Worm (Caenorhabditis elegans) whole organism, L4 larva: ENCODE measurements around the gene D2007.2.
A peak's percentile ranks its signal among the peaks of the same experiment; 100 is the strongest.

Experiments used
- D1046.2 ChIP-seq: fragments of 200-800 bp; sonication (Bioruptor generic); IDR thresholded peaks from 2 replicates; pipeline ENCODE4 v1.3.6; 2022; ENCODE audit warnings: missing genetic modification characterization, missing compliant biosample characterization
- F26F4.8 ChIP-seq: fragments of 200-800 bp; sonication (Bioruptor generic); conservative IDR thresholded peaks from 2 replicates; pipeline ENCODE4 v1.3.6; 2022; ENCODE audit warnings: missing genetic modification characterization, missing compliant biosample characterization
- F44E2.7 ChIP-seq: fragments of 200-800 bp; sonication (Bioruptor generic); IDR thresholded peaks from 2 replicates; pipeline ENCODE4 v2.1.2; 2022; ENCODE audit warnings: missing genetic modification characterization, missing compliant biosample characterization
- R02D3.7 ChIP-seq: fragments of 150-350 bp; sonication (generic microtip); optimal IDR thresholded peaks from 3 replicates; lab custom pipeline; 2014; ENCODE audit warnings: missing biosample characterization, missing genetic modification characterization
- Y48G9A.11 ChIP-seq: fragments of 200-800 bp; sonication (Bioruptor generic); IDR thresholded peaks from 2 replicates; pipeline ENCODE4 v1.3.6; 2022; ENCODE audit warnings: missing genetic modification reagents, missing genetic modification characterization, missing compliant biosample characterization
- Y75B8A.6 ChIP-seq: fragments of 200-800 bp; sonication (Bioruptor generic); IDR thresholded peaks from 2 replicates; pipeline ENCODE4 v1.3.6; 2022; ENCODE audit warnings: missing genetic modification reagents, missing genetic modification characterization, missing compliant biosample characterization
- aha-1 ChIP-seq: fragments of 150-350 bp; peaks from one replicate; lab custom pipeline; 2014; ENCODE audit warnings: missing biosample characterization, missing genetic modification characterization
- arid-1 ChIP-seq: fragments of 200-800 bp; sonication (Bioruptor generic); conservative IDR thresholded peaks from 2 replicates; pipeline ENCODE4 v1.3.6; 2022; ENCODE audit warnings: missing genetic modification reagents, missing genetic modification characterization, missing compliant biosample characterization
- attf-4 ChIP-seq: sonication (generic microtip); optimal IDR thresholded peaks from 3 replicates; lab custom pipeline; 2017; ENCODE audit warnings: missing biosample characterization, missing genetic modification characterization
- ceh-20 ChIP-seq: fragments of 200-800 bp; sonication (Bioruptor generic); IDR thresholded peaks from 2 replicates; pipeline ENCODE4 v1.3.6; 2022; ENCODE audit warnings: missing genetic modification reagents, missing genetic modification characterization, missing compliant biosample characterization
- ceh-28 ChIP-seq: fragments of 150-350 bp; optimal IDR thresholded peaks from 2 replicates; lab custom pipeline; 2014; ENCODE audit warnings: missing biosample characterization, missing genetic modification reagents, missing genetic modification characterization
- ceh-62 ChIP-seq: sonication (generic microtip); optimal IDR thresholded peaks from 2 replicates; lab custom pipeline; 2017; ENCODE audit warnings: missing biosample characterization, missing genetic modification characterization
- daf-12 ChIP-seq: fragments of 150-350 bp; optimal IDR thresholded peaks from 2 replicates; lab custom pipeline; 2014; ENCODE audit warnings: missing biosample characterization, missing genetic modification reagents, missing genetic modification characterization
- daf-16 ChIP-seq, 3 experiments: sonication (generic microtip); optimal IDR thresholded peaks; 2 replicates each; lab custom pipeline; 2016 to 2017; ENCODE audit warnings: missing genetic modification characterization in 3 of 3, missing genetic modification reagents in 3 of 3, mild to moderate bottlenecking in 2 of 3, missing compliant biosample characterization in 2 of 3, missing biosample characterization in 1 of 3, moderate library complexity in 1 of 3
- daf-19 ChIP-seq: fragments of 200-800 bp; sonication (Bioruptor generic); conservative IDR thresholded peaks from 2 replicates; pipeline ENCODE4 v1.3.6; 2022; ENCODE audit warnings: missing genetic modification characterization, missing compliant biosample characterization
- daf-8 ChIP-seq: fragments of 200-800 bp; sonication (Bioruptor generic); IDR thresholded peaks from 2 replicates; pipeline ENCODE4 v1.3.6; 2022; ENCODE audit warnings: missing genetic modification characterization, missing compliant biosample characterization
- dpl-1 ChIP-seq: fragments of 150-350 bp; optimal IDR thresholded peaks from 2 replicates; lab custom pipeline; 2014; ENCODE audit warnings: missing biosample characterization, missing genetic modification reagents, missing genetic modification characterization
- duxl-1 ChIP-seq: sonication (generic microtip); optimal IDR thresholded peaks from 2 replicates; lab custom pipeline; 2016; ENCODE audit warnings: mild to moderate bottlenecking, missing genetic modification characterization, moderate library complexity, missing compliant biosample characterization; ENCODE audit not compliant: poor library complexity
- dve-1 ChIP-seq: sonication (generic microtip); optimal IDR thresholded peaks from 2 replicates; lab custom pipeline; 2017; ENCODE audit warnings: antibody characterized with exemption, mild to moderate bottlenecking, missing genetic modification characterization, missing compliant biosample characterization; ENCODE audit not compliant: insufficient read depth
- egl-43 ChIP-seq: fragments of 200-800 bp; sonication (Bioruptor generic); IDR thresholded peaks from 2 replicates; pipeline ENCODE4 v1.3.6; 2022; ENCODE audit warnings: missing genetic modification reagents, missing genetic modification characterization, missing compliant biosample characterization
- hlh-30 ChIP-seq: sonication (generic microtip); optimal IDR thresholded peaks from 2 replicates; lab custom pipeline; 2017; ENCODE audit warnings: antibody characterized with exemption, mild to moderate bottlenecking, missing genetic modification characterization, missing compliant biosample characterization; ENCODE audit not compliant: insufficient read depth
- hmg-1.1 ChIP-seq: fragments of 200-800 bp; sonication (Bioruptor generic); IDR thresholded peaks from 2 replicates; pipeline ENCODE4 v1.3.6; 2022; ENCODE audit warnings: missing genetic modification reagents, missing genetic modification characterization, missing compliant biosample characterization
- lin-13 ChIP-seq: fragments of 150-350 bp; optimal IDR thresholded peaks from 2 replicates; lab custom pipeline; 2014; ENCODE audit warnings: missing biosample characterization, missing genetic modification reagents, missing genetic modification characterization
- lsy-2 ChIP-seq, 2 experiments: fragments of 150-350 bp in 1 of 2; sonication (generic microtip) in 1 of 2; optimal IDR thresholded peaks; 2 replicates each; lab custom pipeline; 2014 to 2017; ENCODE audit warnings: missing biosample characterization in 2 of 2, missing genetic modification characterization in 2 of 2
- mes-2 ChIP-seq: sonication (generic microtip); optimal IDR thresholded peaks from 2 replicates; lab custom pipeline; 2016; ENCODE audit warnings: missing genotype, mild to moderate bottlenecking, missing genetic modification characterization, missing compliant biosample characterization; ENCODE audit not compliant: poor library complexity, severe bottlenecking
- nhr-111 ChIP-seq: fragments of 200-800 bp; sonication (Bioruptor generic); optimal IDR thresholded peaks from 2 replicates; lab custom pipeline; 2018; ENCODE audit warnings: mild to moderate bottlenecking, missing genetic modification characterization, missing compliant biosample characterization
- nhr-48 ChIP-seq: sonication (generic microtip); optimal IDR thresholded peaks from 2 replicates; lab custom pipeline; 2016; ENCODE audit warnings: mild to moderate bottlenecking, missing genetic modification characterization, missing compliant biosample characterization
- nhr-6 ChIP-seq: fragments of 150-350 bp; optimal IDR thresholded peaks from 2 replicates; lab custom pipeline; 2014; ENCODE audit warnings: missing biosample characterization, missing genetic modification characterization
- nhr-77 ChIP-seq: fragments of 150-350 bp; optimal IDR thresholded peaks from 2 replicates; lab custom pipeline; 2014; ENCODE audit warnings: missing biosample characterization, missing genetic modification characterization
- php-3 ChIP-seq: fragments of 200-800 bp; sonication (Bioruptor generic); IDR thresholded peaks from 2 replicates; pipeline ENCODE4 v1.3.6; 2022; ENCODE audit warnings: missing genetic modification reagents, missing genetic modification characterization, missing compliant biosample characterization
- pqm-1 ChIP-seq: sonication (generic microtip); optimal IDR thresholded peaks from 2 replicates; lab custom pipeline; 2017; ENCODE audit warnings: missing biosample characterization, missing genetic modification characterization
- rbr-2 ChIP-seq: sonication (generic microtip); optimal IDR thresholded peaks from 2 replicates; lab custom pipeline; 2016; ENCODE audit warnings: missing genotype, missing genetic modification characterization, missing compliant biosample characterization
- sdz-12 ChIP-seq: fragments of 200-800 bp; sonication (Bioruptor generic); optimal IDR thresholded peaks from 2 replicates; lab custom pipeline; 2018; ENCODE audit warnings: mild to moderate bottlenecking, missing genetic modification characterization, missing compliant biosample characterization
- set-16 ChIP-seq: fragments of 200-800 bp; sonication (Bioruptor generic); IDR thresholded peaks from 2 replicates; pipeline ENCODE4 v1.3.6; 2022; ENCODE audit warnings: missing genetic modification reagents, missing genetic modification characterization, missing compliant biosample characterization
- skn-1 ChIP-seq: fragments of 150-350 bp; optimal IDR thresholded peaks from 2 replicates; lab custom pipeline; 2014; ENCODE audit warnings: missing biosample characterization, missing genetic modification characterization
- snpc-1.2 ChIP-seq: fragments of 200-800 bp; sonication (Bioruptor generic); IDR thresholded peaks from 2 replicates; pipeline ENCODE4 v1.3.6; 2022; ENCODE audit warnings: missing genetic modification reagents, missing genetic modification characterization, missing compliant biosample characterization
- snpc-4 ChIP-seq: fragments of 150-350 bp; optimal IDR thresholded peaks from 2 replicates; lab custom pipeline; 2014; ENCODE audit warnings: missing biosample characterization, missing genetic modification characterization
- unc-130 ChIP-seq: sonication (generic microtip); optimal IDR thresholded peaks from 2 replicates; lab custom pipeline; 2016; ENCODE audit warnings: missing genetic modification reagents, missing genetic modification characterization, missing compliant biosample characterization
- unc-39 ChIP-seq: sonication (generic microtip); optimal IDR thresholded peaks from 2 replicates; lab custom pipeline; 2017; ENCODE audit warnings: missing biosample characterization, missing genetic modification characterization
- vab-7 ChIP-seq: fragments of 200-800 bp; sonication (Bioruptor generic); IDR thresholded peaks from 2 replicates; pipeline ENCODE4 v1.3.6; 2022; ENCODE audit warnings: missing genetic modification reagents, missing genetic modification characterization, missing compliant biosample characterization
- zfp-2 ChIP-seq: sonication (generic microtip); optimal IDR thresholded peaks from 2 replicates; lab custom pipeline; 2016; ENCODE audit warnings: mild to moderate bottlenecking, missing genetic modification characterization, missing compliant biosample characterization

The D2007.2 gene

DNA sequence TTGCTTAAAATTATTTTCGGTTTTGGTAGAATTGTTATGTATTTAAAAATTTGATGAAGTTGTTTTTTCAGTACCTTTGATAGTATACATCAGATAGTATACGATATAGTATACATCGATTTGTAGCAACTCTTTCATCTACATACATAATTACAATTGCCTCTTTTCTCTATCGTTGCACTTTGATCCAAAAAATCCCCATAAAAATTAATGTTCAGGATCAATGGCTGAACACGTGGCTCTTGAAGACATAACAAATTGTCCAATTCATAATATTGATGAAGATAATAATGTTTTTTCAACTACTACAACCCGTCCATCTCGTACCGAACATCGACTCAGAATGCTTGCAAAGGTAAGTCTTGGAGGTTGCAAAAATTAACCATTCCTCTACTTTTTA lies at the start of gene D2007.2:
TSS of gene D2007.2 (plus strand) at position 213 of the 400 bp plus-strand sequence.
- TF ChIP-seq nhr-111 (GFP tag; lab: Kevin White, UChicago) (no peak), Y75B8A.6 (GFP tag; lab: Robert Waterston, UW) (no peak), nhr-77 (tag; lab: Kevin White, UChicago) (no peak), sdz-12 (GFP tag; lab: Kevin White, UChicago) (no peak), skn-1 (tag; lab: Kevin White, UChicago) (no peak), egl-43 (GFP tag; lab: Robert Waterston, UW) (no peak), rbr-2 (tag; lab: Kevin White, UChicago) (no peak), set-16 (GFP tag; lab: Robert Waterston, UW) (no peak), nhr-48 (tag; lab: Kevin White, UChicago) (no peak), ceh-20 (GFP tag; lab: Robert Waterston, UW) (no peak), F44E2.7 (GFP tag; lab: Robert Waterston, UW) (no peak), zfp-2 (tag; lab: Kevin White, UChicago) (no peak), arid-1 (no peak), snpc-4 (no peak), php-3 (no peak)
- TF ChIP-seq, all 104 proteins: peak for 0

DNA sequence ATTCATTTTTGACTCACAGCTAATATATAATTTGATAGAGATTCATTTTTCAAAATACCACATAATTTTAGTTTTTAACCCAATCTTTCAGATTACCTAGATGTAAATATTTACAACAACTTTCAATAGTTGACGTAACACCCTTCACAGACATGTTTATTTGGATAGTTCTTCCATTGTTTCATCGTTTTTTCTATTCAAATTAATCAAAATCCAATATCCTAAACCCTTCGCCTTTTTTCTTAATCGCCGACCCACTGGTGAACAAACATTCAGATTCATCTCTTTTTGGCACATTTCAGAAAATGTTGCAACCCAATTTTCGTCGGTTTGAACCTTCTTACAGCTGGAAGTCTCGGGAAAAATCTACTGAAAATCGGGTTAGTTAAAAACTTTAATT lies 49.7 kb upstream of the D2007.2 start, which contains the start of gene K06H7.1:
TSS of gene K06H7.1 (plus strand) at position 301 of the 400 bp plus-strand sequence.
- TF ChIP-seq daf-19 (GFP tag; lab: Robert Waterston, UW) (no peak), D1046.2 (GFP tag; lab: Robert Waterston, UW) (no peak), hlh-30 (no peak)
- TF ChIP-seq, all 104 proteins: peak for 0

DNA sequence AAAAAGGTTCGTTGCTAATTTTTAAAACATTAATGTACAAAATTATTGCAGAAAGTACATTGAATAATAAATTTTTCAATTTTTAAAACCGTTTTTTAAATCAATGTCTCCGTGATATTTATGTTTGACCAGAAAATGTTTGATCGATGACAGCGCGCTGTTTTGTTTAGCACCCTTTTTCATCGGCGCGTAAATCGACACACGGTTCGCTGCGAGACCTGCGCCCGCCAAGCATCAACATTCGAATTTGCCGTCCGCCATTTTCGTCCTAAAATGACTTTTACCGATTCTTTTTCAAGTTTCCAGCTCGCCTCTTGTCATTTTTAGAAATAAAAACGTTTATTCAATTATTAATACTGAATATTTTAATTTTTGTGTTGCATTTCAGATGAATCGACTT lies 47.8 kb upstream of the D2007.2 start, which contains the start of gene plk-1:
TSS of gene plk-1 (plus strand) at position 389 of the 400 bp plus-strand sequence.
- TF ChIP-seq attf-4 (tag; lab: Kevin White, UChicago) (no peak), unc-130 (peak; percentile 85), ceh-62 (tag; lab: Kevin White, UChicago) (no peak), snpc-1.2 (GFP tag; lab: Robert Waterston, UW) (no peak), hlh-30 (peak; percentile 25), daf-8 (GFP tag; lab: Robert Waterston, UW) (no peak), ceh-28 (tag; lab: Kevin White, UChicago) (no peak), dve-1 (peak; percentile 12), dpl-1 (peak; percentile 72), pqm-1 (tag; lab: Kevin White, UChicago) (no peak), aha-1 (tag; lab: Kevin White, UChicago) (peak; percentile 55), lin-13 (GFP tag; lab: Kevin White, UChicago) (no peak), F26F4.8 (GFP tag; lab: Robert Waterston, UW) (no peak), rbr-2 (tag; lab: Kevin White, UChicago) (no peak), daf-16 (GFP tag; optimal IDR thresholded peaks at IDR 0.05; lab: Kevin White, UChicago) (no peak), daf-16 (tag; optimal IDR thresholded peaks at IDR 0.05; lab: Kevin White, UChicago) (peak; percentile 46), duxl-1 (tag; lab: Kevin White, UChicago) (no peak), hmg-1.1 (no peak), lsy-2 (tag; optimal IDR thresholded peaks at IDR 0.05; lab: Kevin White, UChicago) (peak in 1 of 2 experiments; percentile 60), R02D3.7 (tag; lab: Kevin White, UChicago) (peak; percentile 57), daf-12 (tag; lab: Kevin White, UChicago) (no peak), Y48G9A.11 (GFP tag; lab: Robert Waterston, UW) (no peak), vab-7 (GFP tag; lab: Robert Waterston, UW) (no peak), unc-39 (tag; lab: Kevin White, UChicago) (no peak), nhr-6 (tag; lab: Kevin White, UChicago) (peak; percentile 50), mes-2 (tag; lab: Kevin White, UChicago) (peak; percentile 53)
